Worm (Caenorhabditis elegans): ENCODE data around the gene ipla-7.

The ipla-7 gene

ce11 chrIV:10096881-10097280, 34.2 kb upstream of the ipla-7 start, which contains the start of gene dis-3:
Gene dis-3 (plus strand): TSS chrIV:10097202.
- TF ChIP-seq ceh-28 (tag; optimal IDR thresholded peaks at IDR 0.05) (no peak), skn-1 (tag; optimal IDR thresholded peaks at IDR 0.05) (no peak), ceh-9 (tag; optimal IDR thresholded peaks at IDR 0.05) (no peak), nhr-12 (tag; optimal IDR thresholded peaks at IDR 0.05) (no peak), R02D3.7 (tag; optimal IDR thresholded peaks at IDR 0.05) (peak; percentile 71), nhr-77 (tag; optimal IDR thresholded peaks at IDR 0.05) (no peak), nhr-43 (tag; optimal IDR thresholded peaks at IDR 0.05; ENCODE audit: poor library complexity, severe bottlenecking) (no peak), egl-27 (tag; optimal IDR thresholded peaks at IDR 0.05) (no peak), elt-2 (tag; optimal IDR thresholded peaks at IDR 0.05) (no peak), lsy-12 (tag; optimal IDR thresholded peaks at IDR 0.05) (no peak), ztf-11 (tag; optimal IDR thresholded peaks at IDR 0.05) (no peak), lin-15B (tag; optimal IDR thresholded peaks at IDR 0.05) (peak; percentile 42), elt-3 (tag; optimal IDR thresholded peaks at IDR 0.05) (no peak), nhr-28 (tag; optimal IDR thresholded peaks at IDR 0.05) (no peak), pha-4 (tag; optimal IDR thresholded peaks at IDR 0.05) (no peak)

- TF ChIP-seq nhr-25 (tag; optimal IDR thresholded peaks at IDR 0.05) (no peak), mml-1 (tag; optimal IDR thresholded peaks at IDR 0.05) (no peak), nhr-237 (tag; optimal IDR thresholded peaks at IDR 0.05) (no peak)
Measured at ce11 chrIV:10095171-10095570, 32.5 kb upstream of the ipla-7 start, which contains the start of the genes C04G2.5 and msp-36. Gene C04G2.5 (minus strand): TSS chrIV:10095271. Gene msp-36 (plus strand): TSS chrIV:10095433.

- no peak for TF ChIP-seq ceh-82 (tag; optimal IDR thresholded peaks at IDR 0.05)
- no peak for TF ChIP-seq unc-62 (GFP tag; optimal IDR thresholded peaks at IDR 0.05)
- TF ChIP-seq zag-1 (tag; optimal IDR thresholded peaks at IDR 0.05) = no peak
- TF ChIP-seq sea-2 (GFP tag; optimal IDR thresholded peaks at IDR 0.05) = no peak
- TF ChIP-seq fkh-10 (GFP tag; optimal IDR thresholded peaks at IDR 0.05) = no peak
- no peak for TF ChIP-seq unc-39 (tag; optimal IDR thresholded peaks at IDR 0.05)
- TF ChIP-seq ztf-11 (tag; optimal IDR thresholded peaks at IDR 0.05) = no peak
- TF ChIP-seq jun-1 (tag; optimal IDR thresholded peaks at IDR 0.05) = no peak
- TF ChIP-seq ztf-4 (tag; optimal IDR thresholded peaks at IDR 0.05) = no peak
- TF ChIP-seq nhr-23 (tag; optimal IDR thresholded peaks at IDR 0.05) = no peak
- no peak for TF ChIP-seq ceh-9 (tag; optimal IDR thresholded peaks at IDR 0.05)
- TF ChIP-seq nhr-237 (tag; optimal IDR thresholded peaks at IDR 0.05) = no peak
- TF ChIP-seq nhr-28 (tag; optimal IDR thresholded peaks at IDR 0.05) = no peak
- no peak for TF ChIP-seq ceh-28 (tag; optimal IDR thresholded peaks at IDR 0.05)
- no peak for TF ChIP-seq nhr-11 (tag; optimal IDR thresholded peaks at IDR 0.05)
- TF ChIP-seq R02D3.7 (tag; optimal IDR thresholded peaks at IDR 0.05) = no peak
Measured at ce11 chrIV:10090358-10090757, 27.7 kb upstream of the ipla-7 start, which contains the start of gene ttbk-5. Gene ttbk-5 (plus strand): TSS chrIV:10090658.

- no peak for TF ChIP-seq hmg-11 (tag; optimal IDR thresholded peaks at IDR 0.05)
- no peak for TF ChIP-seq nhr-77 (tag; optimal IDR thresholded peaks at IDR 0.05)
- TF ChIP-seq nhr-11 (tag; optimal IDR thresholded peaks at IDR 0.05) = no peak
- no peak for TF ChIP-seq eor-1 (tag; optimal IDR thresholded peaks at IDR 0.05)
- TF ChIP-seq nhr-28 (tag; optimal IDR thresholded peaks at IDR 0.05) = no peak
- TF ChIP-seq skn-1 (tag; optimal IDR thresholded peaks at IDR 0.05) = no peak
- no peak for TF ChIP-seq pqm-1 (tag; optimal IDR thresholded peaks at IDR 0.05)
Measured at ce11 chrIV:10089777-10090176, 27.1 kb upstream of the ipla-7 start, which contains the start of gene ttr-39. Gene ttr-39 (minus strand): TSS chrIV:10089877.

DNA sequence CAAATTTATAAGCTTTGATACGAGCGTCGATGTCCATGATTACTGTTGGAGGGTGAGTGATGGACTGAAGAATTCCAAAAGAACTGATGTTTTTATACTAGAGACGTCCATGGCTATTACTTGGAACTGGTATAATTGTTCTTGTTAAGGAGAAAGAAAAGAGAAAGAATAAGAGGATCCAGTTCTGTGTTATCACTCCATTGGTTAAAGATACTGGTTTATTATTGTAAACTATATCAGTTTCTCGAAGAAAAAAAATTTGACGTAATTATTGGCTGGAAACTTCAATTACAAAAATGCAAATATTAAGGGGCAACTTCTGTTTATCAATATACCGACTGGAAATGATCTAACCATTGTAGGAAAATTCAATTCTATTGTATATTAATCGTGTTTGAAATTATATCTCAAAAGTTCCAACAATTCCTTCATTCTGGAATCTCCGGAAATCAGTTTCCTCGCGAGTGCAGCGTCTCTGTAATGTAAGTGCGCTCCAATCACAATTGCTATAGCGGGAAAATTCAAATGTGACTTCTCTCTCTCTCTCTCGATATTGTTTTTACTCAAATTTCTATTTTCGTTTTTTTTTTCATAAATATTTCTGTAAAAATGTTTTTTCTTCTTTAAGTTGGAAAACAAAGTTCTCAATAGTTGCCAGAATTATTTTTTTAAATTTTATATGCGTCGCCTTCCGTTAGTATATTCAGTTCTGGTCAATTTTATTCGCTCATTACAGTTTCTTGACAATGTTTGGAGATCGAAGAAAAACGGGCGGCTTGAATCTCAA, 22.9 kb upstream of the ipla-7 start, which contains the start of the genes col-2 and ndc-80:
Gene col-2 (minus strand): TSS at position 51 of the 787 bp plus-strand sequence.
Gene ndc-80 (plus strand): TSS at position 737 of the 787 bp plus-strand sequence.
- TF ChIP-seq nhr-23 (tag; optimal IDR thresholded peaks at IDR 0.05) = peak; percentile 54
- TF ChIP-seq nhr-43 (tag; optimal IDR thresholded peaks at IDR 0.05; ENCODE audit: poor library complexity, severe bottlenecking) = peak; percentile 74
- TF ChIP-seq skn-1 (tag; optimal IDR thresholded peaks at IDR 0.05) = peak; percentile 4
- TF ChIP-seq daf-12 (tag; optimal IDR thresholded peaks at IDR 0.05) = no peak
- no peak for TF ChIP-seq elt-3 (tag; optimal IDR thresholded peaks at IDR 0.05)
- peak; percentile 23 for TF ChIP-seq fkh-10 (GFP tag; optimal IDR thresholded peaks at IDR 0.05)
- TF ChIP-seq lin-39 (tag; optimal IDR thresholded peaks at IDR 0.05) = peak; percentile 70
- no peak for TF ChIP-seq mml-1 (tag; optimal IDR thresholded peaks at IDR 0.05)
- TF ChIP-seq tbx-2 (tag; optimal IDR thresholded peaks at IDR 0.05) = no peak
- TF ChIP-seq nhr-25 (tag; optimal IDR thresholded peaks at IDR 0.05) = peak; percentile 70
- no peak for TF ChIP-seq ztf-4 (tag; optimal IDR thresholded peaks at IDR 0.05)
- no peak for TF ChIP-seq nhr-28 (tag; optimal IDR thresholded peaks at IDR 0.05)
- TF ChIP-seq egl-5 (tag; optimal IDR thresholded peaks at IDR 0.05) = no peak
- peak; percentile 36 for TF ChIP-seq snpc-4 (tag; optimal IDR thresholded peaks at IDR 0.05)
- peak; percentile 17 for TF ChIP-seq pqm-1 (tag; optimal IDR thresholded peaks at IDR 0.05)
- TF ChIP-seq R02D3.7 (tag; optimal IDR thresholded peaks at IDR 0.05) = peak; percentile 71
- TF ChIP-seq nhr-237 (tag; optimal IDR thresholded peaks at IDR 0.05) = no peak
- no peak for TF ChIP-seq elt-2 (tag; optimal IDR thresholded peaks at IDR 0.05)
- TF ChIP-seq ceh-16 (tag; optimal IDR thresholded peaks at IDR 0.05) = no peak
- no peak for TF ChIP-seq ceh-9 (tag; optimal IDR thresholded peaks at IDR 0.05)
- TF ChIP-seq ZK546.5 (tag; optimal IDR thresholded peaks at IDR 0.05) = no peak
- no peak for TF ChIP-seq sea-2 (GFP tag; optimal IDR thresholded peaks at IDR 0.05)
- no peak for TF ChIP-seq zag-1 (tag; optimal IDR thresholded peaks at IDR 0.05)
- TF ChIP-seq nhr-11 (tag; optimal IDR thresholded peaks at IDR 0.05) = no peak
- peak; percentile 84 for TF ChIP-seq nfya-1 (tag; optimal IDR thresholded peaks at IDR 0.05; ENCODE audit: insufficient read depth)
- TF ChIP-seq hmg-11 (tag; optimal IDR thresholded peaks at IDR 0.05) = no peak
- peak; percentile 93 for TF ChIP-seq lin-15B (tag; optimal IDR thresholded peaks at IDR 0.05)
- peak; percentile 10 for TF ChIP-seq jun-1 (tag; optimal IDR thresholded peaks at IDR 0.05)
